Fruit fly (Drosophila melanogaster) whole organism, adult: ENCODE measurements around the gene CG3348.
A peak's percentile ranks its signal among the peaks of the same experiment; 100 is the strongest.

Experiments used
- CG1620 ChIP-seq: fragments of 200-800 bp; sonication (Bioruptor generic); optimal IDR thresholded peaks from 2 replicates; lab custom pipeline; 2016; ENCODE audit warnings: missing biosample characterization, missing genetic modification characterization
- CG5204 ChIP-seq: fragments of 200-800 bp; sonication (Bioruptor generic); optimal IDR thresholded peaks from 2 replicates; lab custom pipeline; 2016; ENCODE audit warnings: missing biosample characterization, missing genetic modification characterization
- Clk ChIP-seq: fragments of 200-800 bp; sonication (Bioruptor generic); optimal IDR thresholded peaks from 2 replicates; lab custom pipeline; 2017; ENCODE audit warnings: missing biosample characterization, missing genetic modification characterization
- Crg-1 ChIP-seq: fragments of 200-800 bp; sonication (Bioruptor generic); optimal IDR thresholded peaks from 2 replicates; lab custom pipeline; 2016; ENCODE audit warnings: missing biosample characterization, missing genetic modification characterization
- Mnt ChIP-seq: fragments of 200-800 bp; sonication (Bioruptor generic); optimal IDR thresholded peaks from 2 replicates; lab custom pipeline; 2016; ENCODE audit warnings: missing biosample characterization, mild to moderate bottlenecking, missing genetic modification characterization
- cic ChIP-seq: fragments of 200-800 bp; sonication (Bioruptor generic); optimal IDR thresholded peaks from 2 replicates; lab custom pipeline; 2017; ENCODE audit warnings: missing biosample characterization, mild to moderate bottlenecking, missing genetic modification characterization, moderate library complexity
- kay ChIP-seq: fragments of 200-800 bp; sonication (Bioruptor generic); peaks from one replicate; lab custom pipeline; 2016; ENCODE audit warnings: missing biosample characterization, missing genetic modification characterization, borderline replicate concordance
- pad ChIP-seq: fragments of 200-800 bp; sonication (Bioruptor generic); optimal IDR thresholded peaks from 3 replicates; lab custom pipeline; 2017; ENCODE audit warnings: missing biosample characterization, missing genetic modification characterization, mild to moderate bottlenecking, moderate library complexity, missing genetic modification reagents
- toe ChIP-seq: fragments of 200-800 bp; sonication (Bioruptor generic); optimal IDR thresholded peaks from 2 replicates; lab custom pipeline; 2016; ENCODE audit warnings: missing biosample characterization, missing genetic modification characterization

DNA sequence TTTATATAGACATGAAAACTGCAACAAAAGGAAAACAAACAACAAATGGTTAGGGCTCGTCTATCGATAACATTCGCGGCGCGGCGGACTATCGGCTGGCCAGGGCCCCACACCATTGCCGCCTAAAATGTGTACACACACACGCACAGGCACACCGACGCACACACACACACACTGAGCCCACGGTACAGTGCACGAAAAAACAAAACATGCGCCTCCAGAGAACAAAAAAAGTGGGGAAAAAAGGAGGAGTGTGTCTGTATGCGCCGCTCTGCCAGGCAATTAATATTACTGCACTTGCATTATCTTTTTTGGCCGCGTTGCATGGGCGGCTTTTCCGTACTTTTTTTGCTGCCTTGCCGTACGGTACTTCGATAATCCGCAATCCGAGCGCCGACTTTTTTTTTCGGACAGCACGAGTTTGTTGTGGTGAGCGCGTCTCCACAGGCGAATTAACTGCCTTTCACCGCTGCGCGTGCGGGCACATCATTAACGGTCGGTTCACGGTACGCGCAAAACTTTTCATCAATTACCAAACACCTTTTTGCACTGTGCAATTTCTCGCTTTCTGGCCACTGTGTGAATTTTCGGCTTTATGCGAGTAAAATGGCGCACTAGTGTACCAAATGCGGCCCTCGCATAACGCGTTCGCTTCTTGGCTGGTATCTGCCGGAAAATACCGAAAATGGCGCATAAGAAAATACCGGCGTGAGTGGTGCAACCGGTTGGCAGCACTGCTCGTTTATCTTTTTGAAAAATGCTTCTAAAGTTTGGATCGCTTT is 28.4 kb downstream of the CG3348 start, which contains the start of gene woc:
- no peak for TF ChIP-seq Crg-1 (GFP tag; lab: Kevin White, UChicago)
- no peak for TF ChIP-seq kay
- peak; percentile 39 for TF ChIP-seq cic (GFP tag; lab: Kevin White, UChicago)
- TF ChIP-seq Clk, result no peak
- TF ChIP-seq CG1620 (GFP tag; lab: Kevin White, UChicago), result no peak
- TF ChIP-seq pad (GFP tag; lab: Kevin White, UChicago), result peak; percentile 58
- TF ChIP-seq Mnt (GFP tag; lab: Kevin White, UChicago), result peak; percentile 68
- no peak for TF ChIP-seq toe (GFP tag; lab: Kevin White, UChicago)
- TF ChIP-seq CG5204 (GFP tag; lab: Kevin White, UChicago), result no peak
